Worm (Caenorhabditis elegans): ENCODE measurements around the gene C01G10.7.

DNA sequence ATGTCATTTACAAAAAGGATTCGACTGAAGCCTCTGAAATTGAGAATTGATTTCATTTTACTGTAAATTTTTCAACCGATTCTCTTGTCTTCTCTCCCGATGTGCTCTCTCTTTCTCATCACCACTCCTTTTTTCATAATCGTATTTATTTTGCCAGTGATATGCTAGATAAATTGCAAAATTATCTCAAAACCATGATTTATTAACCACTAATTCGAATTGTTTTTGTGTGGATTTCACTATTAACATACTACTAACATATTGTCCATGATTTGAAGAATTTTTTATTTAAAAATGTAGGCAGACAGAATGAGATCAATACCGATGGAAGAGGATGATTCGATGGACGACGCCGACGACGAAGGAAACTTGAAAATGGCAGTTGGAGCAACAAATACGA lies 18.4 kb upstream of the C01G10.7 start, which contains the start of gene C25D7.10:
- TF ChIP-seq nhr-12 (tag; optimal IDR thresholded peaks at IDR 0.05) = no peak
- no peak for TF ChIP-seq nhr-77 (tag; optimal IDR thresholded peaks at IDR 0.05)
- no peak for TF ChIP-seq alr-1 (tag; optimal IDR thresholded peaks at IDR 0.05)
- no peak for TF ChIP-seq fos-1 (tag; optimal IDR thresholded peaks at IDR 0.05)
- TF ChIP-seq F13H6.1 (tag; optimal IDR thresholded peaks at IDR 0.05) = no peak
- no peak for TF ChIP-seq egl-27 (tag; optimal IDR thresholded peaks at IDR 0.05)
- TF ChIP-seq unc-62 (GFP tag; optimal IDR thresholded peaks at IDR 0.05) = no peak
- TF ChIP-seq mbf-1 (tag; optimal IDR thresholded peaks at IDR 0.05) = no peak
- no peak for TF ChIP-seq unc-55 (GFP tag; optimal IDR thresholded peaks at IDR 0.05)
- no peak for TF ChIP-seq mdl-1 (tag; optimal IDR thresholded peaks at IDR 0.05)
- TF ChIP-seq lin-39 (tag; optimal IDR thresholded peaks at IDR 0.05) = no peak
- no peak for TF ChIP-seq peb-1 (tag; optimal IDR thresholded peaks at IDR 0.05)
